Worm (Caenorhabditis elegans): ENCODE measurements around the gene srt-47.

The srt-47 gene

DNA sequence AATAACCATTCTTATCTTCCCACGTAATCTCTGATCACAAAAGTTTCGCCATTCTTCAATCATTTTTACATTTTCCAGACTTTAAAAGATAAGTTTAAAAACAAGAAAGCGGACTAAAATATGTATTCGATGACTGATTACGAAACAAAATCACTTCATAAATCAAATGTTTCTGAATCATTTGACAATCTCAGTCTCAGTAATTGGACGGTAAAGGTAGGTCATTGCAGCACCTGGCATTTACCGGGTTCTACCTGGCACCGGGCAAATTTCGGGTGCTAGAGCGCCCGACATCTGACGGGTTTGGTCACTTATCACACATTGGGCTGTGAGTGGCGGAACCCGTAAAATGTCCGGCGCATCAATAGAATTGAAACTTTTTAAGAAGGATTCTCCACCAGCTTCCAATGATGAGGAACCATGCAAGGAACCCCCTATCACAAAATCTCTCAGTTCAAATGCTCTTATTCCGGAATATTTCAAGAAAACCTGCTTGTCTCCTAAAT, 3.0 kb upstream of the srt-47 start, which contains the start of gene Y41E3.19:
TSS of gene Y41E3.19 (plus strand) at position 51 of the 506 bp plus-strand sequence.
- no peak for TF ChIP-seq tbx-37 (GFP tag; conservative IDR thresholded peaks at IDR 0.05)
- no peak for TF ChIP-seq ets-7 (tag; optimal IDR thresholded peaks at IDR 0.05)
- TF ChIP-seq scrt-1 (GFP tag; IDR thresholded peaks at IDR 0.05): no peak
- TF ChIP-seq ceh-36 (tag; optimal IDR thresholded peaks at IDR 0.05): no peak
- TF ChIP-seq hmg-4 (GFP tag; optimal IDR thresholded peaks at IDR 0.05): no peak
- TF ChIP-seq ceh-13 (GFP tag; optimal IDR thresholded peaks at IDR 0.05): no peak
- TF ChIP-seq pes-1 (GFP tag; IDR thresholded peaks at IDR 0.05): no peak
- no peak for TF ChIP-seq tbx-11 (GFP tag; IDR thresholded peaks at IDR 0.05)
- TF ChIP-seq F13C5.2 (tag; optimal IDR thresholded peaks at IDR 0.05): no peak
- no peak for TF ChIP-seq B0310.2 (tag; optimal IDR thresholded peaks at IDR 0.05)

DNA sequence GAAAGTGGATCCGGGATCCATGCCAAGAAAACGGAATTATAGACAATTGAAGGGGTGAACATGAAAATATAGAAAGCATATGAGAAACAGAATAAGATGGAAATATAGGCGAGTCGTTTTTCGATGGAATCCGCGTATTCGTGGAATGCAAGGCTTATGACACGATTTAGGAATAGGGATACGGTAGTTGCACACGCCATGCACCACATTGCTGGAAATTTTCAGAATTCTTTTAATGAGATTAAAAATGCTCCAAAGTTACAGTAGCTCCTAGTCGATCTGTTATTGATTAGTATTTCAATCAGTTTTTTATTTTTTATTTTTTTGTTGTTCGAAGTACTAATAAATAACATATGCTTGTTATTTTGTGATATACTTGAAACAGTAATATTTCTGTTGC, 2.1 kb downstream of the srt-47 start:
- TF ChIP-seq aly-1 (tag; optimal IDR thresholded peaks at IDR 0.05) (no peak), pes-1 (GFP tag; IDR thresholded peaks at IDR 0.05) (no peak), hmbx-1 (tag; optimal IDR thresholded peaks at IDR 0.05) (no peak), F13C5.2 (tag; optimal IDR thresholded peaks at IDR 0.05) (no peak), hmg-4 (GFP tag; optimal IDR thresholded peaks at IDR 0.05) (no peak), tra-4 (tag; optimal IDR thresholded peaks at IDR 0.05) (no peak), ceh-13 (GFP tag; optimal IDR thresholded peaks at IDR 0.05) (no peak), ceh-36 (tag; optimal IDR thresholded peaks at IDR 0.05) (no peak)

DNA sequence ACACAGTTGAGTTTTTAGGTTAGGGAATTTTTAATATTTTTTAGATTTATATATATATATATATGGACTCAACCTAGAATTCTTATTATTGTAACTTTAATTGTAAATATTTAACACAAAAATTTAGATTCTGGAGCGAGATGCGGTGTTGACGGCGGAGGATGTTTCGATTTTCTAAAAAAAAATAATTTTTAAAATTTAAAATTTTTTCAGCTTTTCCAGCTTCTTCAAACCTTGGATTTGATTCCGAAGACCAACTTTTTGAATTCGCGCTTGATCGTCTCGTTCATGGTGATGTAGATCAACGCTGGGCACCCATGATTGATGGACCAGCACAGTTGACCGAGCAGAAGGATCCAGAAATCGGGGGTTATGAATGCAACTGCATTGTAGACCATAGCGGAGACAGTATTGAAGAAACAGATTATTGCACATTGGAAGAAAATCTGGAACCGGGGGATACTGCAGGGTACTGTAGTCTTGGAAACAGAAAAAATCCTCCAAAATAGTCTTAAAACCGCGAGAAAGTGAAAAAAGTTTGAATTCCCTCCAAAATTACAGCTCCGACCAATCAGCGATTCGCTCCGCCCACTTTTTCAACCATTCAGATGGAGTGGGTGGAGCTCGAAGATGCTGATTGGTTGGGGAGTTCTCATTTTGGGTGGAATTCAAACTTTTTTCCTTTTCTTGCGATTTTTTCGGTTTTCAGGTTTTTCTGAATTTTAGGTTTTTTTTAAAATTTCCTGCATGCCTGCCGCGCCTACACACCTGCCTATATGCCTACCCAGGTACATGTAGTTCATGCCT, 3.7 kb downstream of the srt-47 start:
- TF ChIP-seq ama-1 (optimal IDR thresholded peaks at IDR 0.05): peak; percentile 91
- no peak for TF ChIP-seq pes-1 (GFP tag; IDR thresholded peaks at IDR 0.05)

DNA sequence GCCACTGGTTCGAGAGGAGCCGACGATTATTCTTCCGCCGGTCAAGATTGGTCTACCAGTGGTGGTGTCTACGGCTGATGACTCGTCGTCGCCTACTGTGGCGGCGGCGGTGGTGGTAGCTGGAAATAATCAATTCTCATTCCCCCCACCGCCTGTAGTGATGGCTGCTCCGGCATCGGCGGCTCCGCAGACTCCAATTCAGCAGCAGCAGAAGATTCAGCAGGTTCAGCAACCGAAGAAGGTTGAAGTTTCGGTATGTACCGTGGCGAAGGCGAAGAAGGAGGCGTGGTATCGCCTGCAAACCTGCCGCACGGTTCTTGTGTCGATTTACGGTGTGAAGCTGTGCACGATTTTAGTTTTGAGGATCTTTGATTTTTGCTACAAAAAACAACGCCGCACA, 7.0 kb downstream of the srt-47 start:
- TF ChIP-seq pes-1 (GFP tag; IDR thresholded peaks at IDR 0.05) (no peak), hnd-1 (tag; optimal IDR thresholded peaks at IDR 0.05) (no peak), scrt-1 (GFP tag; IDR thresholded peaks at IDR 0.05) (no peak), F13C5.2 (tag; optimal IDR thresholded peaks at IDR 0.05) (no peak), aly-1 (tag; optimal IDR thresholded peaks at IDR 0.05) (no peak)

DNA sequence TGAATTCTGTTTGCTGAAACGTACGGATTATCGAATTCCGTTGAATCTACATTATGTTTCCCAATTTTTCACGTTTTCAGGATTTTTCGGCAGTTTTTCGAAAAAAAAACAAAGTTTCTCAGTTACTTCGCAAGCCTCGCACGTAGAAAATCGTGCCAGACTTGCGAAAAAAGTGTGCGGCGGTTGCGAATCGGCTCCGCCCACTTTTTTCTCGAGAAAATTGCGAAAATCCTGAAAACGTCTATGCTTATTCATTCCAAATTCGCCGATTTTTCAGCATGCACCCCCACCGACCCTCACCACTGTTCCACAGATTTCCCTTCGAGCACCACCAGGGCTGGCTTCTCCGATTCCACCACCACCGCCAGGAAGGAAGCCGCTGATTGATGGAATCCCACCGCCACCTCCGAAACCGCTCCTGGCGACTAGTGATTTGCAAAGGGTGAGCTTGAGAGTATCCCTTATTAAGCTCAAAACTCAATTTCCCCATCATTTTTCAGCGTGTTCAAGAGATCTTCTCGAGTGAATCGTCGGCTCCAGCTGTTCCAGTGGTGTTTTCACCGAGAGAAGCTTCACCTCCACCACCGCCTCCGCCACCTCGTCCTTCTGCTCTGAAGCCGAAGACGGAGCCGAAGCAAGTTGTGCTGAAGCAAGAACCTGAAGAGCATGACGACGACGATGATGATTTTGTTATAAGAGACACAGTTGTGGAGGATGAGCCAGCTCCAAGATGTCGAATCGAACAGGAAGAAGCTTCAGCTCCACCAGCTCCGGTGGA, 10.8 kb downstream of the srt-47 start:
- TF ChIP-seq tra-4 (tag; optimal IDR thresholded peaks at IDR 0.05): no peak
- TF ChIP-seq ama-1 (optimal IDR thresholded peaks at IDR 0.05): peak; percentile 36
- no peak for TF ChIP-seq tbx-11 (GFP tag; IDR thresholded peaks at IDR 0.05)
- no peak for TF ChIP-seq hnd-1 (tag; optimal IDR thresholded peaks at IDR 0.05)
- TF ChIP-seq F13C5.2 (tag; optimal IDR thresholded peaks at IDR 0.05): no peak
- no peak for TF ChIP-seq aly-1 (tag; optimal IDR thresholded peaks at IDR 0.05)

- TF ChIP-seq hmbx-1 (tag; optimal IDR thresholded peaks at IDR 0.05): no peak
- no peak for TF ChIP-seq tbx-37 (GFP tag; conservative IDR thresholded peaks at IDR 0.05)
- no peak for TF ChIP-seq tra-4 (tag; optimal IDR thresholded peaks at IDR 0.05)
- TF ChIP-seq F13C5.2 (tag; optimal IDR thresholded peaks at IDR 0.05): no peak
- no peak for TF ChIP-seq sea-1 (GFP tag; conservative IDR thresholded peaks at IDR 0.05)
- no peak for TF ChIP-seq pes-1 (GFP tag; IDR thresholded peaks at IDR 0.05)
- no peak for TF ChIP-seq hmg-4 (GFP tag; optimal IDR thresholded peaks at IDR 0.05)
- TF ChIP-seq aly-1 (tag; optimal IDR thresholded peaks at IDR 0.05): no peak
- TF ChIP-seq hnd-1 (tag; optimal IDR thresholded peaks at IDR 0.05): no peak
- no peak for TF ChIP-seq B0310.2 (tag; optimal IDR thresholded peaks at IDR 0.05)
- TF ChIP-seq ceh-36 (tag; optimal IDR thresholded peaks at IDR 0.05): no peak
- TF ChIP-seq tbx-11 (GFP tag; IDR thresholded peaks at IDR 0.05): no peak
- no peak for TF ChIP-seq flt-1 (GFP tag; IDR thresholded peaks at IDR 0.05)
- TF ChIP-seq ceh-13 (GFP tag; optimal IDR thresholded peaks at IDR 0.05): no peak
- TF ChIP-seq ama-1 (optimal IDR thresholded peaks at IDR 0.05): no peak
- no peak for TF ChIP-seq scrt-1 (GFP tag; IDR thresholded peaks at IDR 0.05)
- no peak for TF ChIP-seq ets-7 (tag; optimal IDR thresholded peaks at IDR 0.05)
These were observed 12.0 kb downstream of the srt-47 start for ce11 chrIV:15041124-15041523.

DNA sequence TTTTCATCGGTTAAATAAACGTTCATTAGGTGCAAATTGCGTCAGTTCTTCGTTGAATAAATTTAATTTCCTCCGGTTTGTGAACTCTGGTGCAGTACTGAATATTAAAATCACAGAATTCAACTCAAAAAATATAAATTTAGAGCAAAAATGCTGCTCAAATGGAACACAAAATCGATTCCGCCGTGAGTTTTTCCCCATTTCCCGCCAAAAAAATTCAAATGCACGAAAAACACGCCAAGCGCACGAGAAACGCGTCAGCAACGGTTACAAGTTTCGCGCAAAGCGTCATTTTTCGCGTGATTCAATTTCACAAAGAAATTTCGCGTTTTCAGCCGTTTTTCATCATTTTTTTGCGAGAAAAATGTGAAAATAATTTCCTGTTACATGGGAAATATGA, 13.7 kb downstream of the srt-47 start, which contains the start of gene hrpu-1:
TSS of gene hrpu-1 (plus strand) at position 140 of the 400 bp plus-strand sequence.
- TF ChIP-seq ama-1 (optimal IDR thresholded peaks at IDR 0.05) (peak; percentile 31), hmbx-1 (tag; optimal IDR thresholded peaks at IDR 0.05) (no peak), tbx-37 (GFP tag; conservative IDR thresholded peaks at IDR 0.05) (no peak), pes-1 (GFP tag; IDR thresholded peaks at IDR 0.05) (peak; percentile 17; the same call in 1 of the 2 replicates), ceh-13 (GFP tag; optimal IDR thresholded peaks at IDR 0.05) (no peak), scrt-1 (GFP tag; IDR thresholded peaks at IDR 0.05) (no peak), hnd-1 (tag; optimal IDR thresholded peaks at IDR 0.05) (no peak), ceh-36 (tag; optimal IDR thresholded peaks at IDR 0.05) (no peak), tbx-11 (GFP tag; IDR thresholded peaks at IDR 0.05) (no peak), hmg-4 (GFP tag; optimal IDR thresholded peaks at IDR 0.05) (peak; percentile 24), aly-1 (tag; optimal IDR thresholded peaks at IDR 0.05) (no peak), flt-1 (GFP tag; IDR thresholded peaks at IDR 0.05) (no peak), ets-7 (tag; optimal IDR thresholded peaks at IDR 0.05) (no peak), B0310.2 (tag; optimal IDR thresholded peaks at IDR 0.05) (no peak), F13C5.2 (tag; optimal IDR thresholded peaks at IDR 0.05) (peak; percentile 46), sea-1 (GFP tag; conservative IDR thresholded peaks at IDR 0.05) (no peak), tra-4 (tag; optimal IDR thresholded peaks at IDR 0.05) (no peak)

Measured in whole organism, early embryonic.